Worm (Caenorhabditis elegans): Measurements from ENCODE around the gene spe-18.

ce11 chrII:13149965-13150364 is 3.2 kb downstream of the spe-18 start:
- no peak for TF ChIP-seq atf-7 (tag; optimal IDR thresholded peaks at IDR 0.05)
- TF ChIP-seq nhr-179 (tag; optimal IDR thresholded peaks at IDR 0.05) = no peak
- no peak for TF ChIP-seq dox-1 (GFP tag; IDR thresholded peaks at IDR 0.05)
- no peak for TF ChIP-seq ztf-18 (tag; optimal IDR thresholded peaks at IDR 0.05)
- TF ChIP-seq ceh-27 (GFP tag; optimal IDR thresholded peaks at IDR 0.05) = no peak
- no peak for TF ChIP-seq dpl-1 (GFP tag; optimal IDR thresholded peaks at IDR 0.05)
- TF ChIP-seq efl-1 (GFP tag; optimal IDR thresholded peaks at IDR 0.05) = no peak
- no peak for TF ChIP-seq ceh-79 (tag; optimal IDR thresholded peaks at IDR 0.05)
- TF ChIP-seq snpc-4 (GFP tag; optimal IDR thresholded peaks at IDR 0.05) = no peak
- no peak for TF ChIP-seq snpc-4 (tag; optimal IDR thresholded peaks at IDR 0.05)
- TF ChIP-seq bed-1 (GFP tag; IDR thresholded peaks at IDR 0.05) = no peak
- no peak for TF ChIP-seq Y53G8AR.9 (GFP tag; conservative IDR thresholded peaks at IDR 0.05)
